Fruit fly (Drosophila melanogaster): ENCODE measurements around the gene Mettl3.

The Mettl3 gene

DNA sequence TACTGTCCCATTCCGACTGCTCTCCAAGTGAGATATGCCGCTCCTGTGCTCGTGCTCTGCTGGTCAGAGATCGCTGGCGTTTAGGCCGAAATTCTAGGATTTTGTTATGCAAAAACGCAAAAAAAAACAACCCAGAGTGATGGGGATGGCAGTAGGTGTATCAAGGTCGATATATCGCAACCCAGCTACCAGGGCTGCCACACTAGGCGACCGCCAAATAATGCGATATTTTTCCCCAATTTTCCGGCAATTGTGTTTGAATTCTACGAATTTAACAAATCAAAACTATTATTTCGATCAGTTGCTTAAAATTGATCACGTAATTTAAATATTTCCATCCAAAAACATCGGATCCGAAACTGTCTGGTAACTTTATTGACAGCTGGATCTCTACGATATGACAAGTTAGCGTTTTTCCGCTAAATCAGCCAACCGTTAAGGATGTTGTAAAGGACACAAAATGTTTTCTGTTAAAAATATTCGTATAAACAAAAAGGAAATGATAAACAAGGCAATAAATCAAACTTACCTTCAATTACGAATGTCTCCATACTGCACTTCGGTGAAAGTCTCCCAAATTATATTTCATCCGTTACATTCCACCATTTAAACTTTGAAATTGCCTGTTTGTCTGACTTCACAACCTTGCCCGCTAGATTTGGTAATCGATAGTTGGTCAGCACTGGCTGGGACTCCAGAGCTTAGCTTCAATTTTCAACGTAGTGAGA, 5.7 kb downstream of the Mettl3 start, which contains the start of gene spas (continued):
- peak; percentile 91 for TF ChIP-seq CG9932 (GFP tag; IDR thresholded peaks at IDR 0.05)
- TF ChIP-seq Nf-YC (tag; optimal IDR thresholded peaks at IDR 0.05), result no peak
- no peak for TF ChIP-seq wek (GFP tag; optimal IDR thresholded peaks at IDR 0.05)
- TF ChIP-seq crc (GFP tag; optimal IDR thresholded peaks at IDR 0.05), result peak; percentile 16
- TF ChIP-seq CG8281 (tag; optimal IDR thresholded peaks at IDR 0.05), result peak; percentile 24
- peak; percentile 94 for TF ChIP-seq hbn (GFP tag; IDR thresholded peaks at IDR 0.05; ENCODE audit: partially characterized antibody)
- peak; percentile 30 for TF ChIP-seq maf-S (GFP tag; optimal IDR thresholded peaks at IDR 0.05)
- no peak for TF ChIP-seq CG11696 (GFP tag; IDR thresholded peaks at IDR 0.05)
- TF ChIP-seq Elba2 (GFP tag; optimal IDR thresholded peaks at IDR 0.05), result no peak
- TF ChIP-seq Hr78 (GFP tag; optimal IDR thresholded peaks at IDR 0.05), result no peak
- TF ChIP-seq Sox102F (GFP tag; optimal IDR thresholded peaks at IDR 0.05), result no peak
- TF ChIP-seq ase (GFP tag; IDR thresholded peaks at IDR 0.05), result peak; percentile 53; the same call in 1 of the 3 replicates
- no peak for TF ChIP-seq so (GFP tag; IDR thresholded peaks at IDR 0.05)
- peak; percentile 86 for TF ChIP-seq CG17361 (GFP tag; IDR thresholded peaks at IDR 0.05)
- TF ChIP-seq rib (GFP tag; IDR thresholded peaks at IDR 0.05), result peak; percentile 79
- TF ChIP-seq CoRest (tag; optimal IDR thresholded peaks at IDR 0.05), result peak; percentile 81
- no peak for TF ChIP-seq disco-r (GFP tag; optimal IDR thresholded peaks at IDR 0.05)
- TF ChIP-seq HHEX (GFP tag; optimal IDR thresholded peaks at IDR 0.05), result peak; percentile 44
- TF ChIP-seq klu (GFP tag; IDR thresholded peaks at IDR 0.05), result peak; percentile 60; the same call in 1 of the 2 replicates
- TF ChIP-seq CG32767 (GFP tag; IDR thresholded peaks at IDR 0.05), result no peak; the same call in 1 of the 2 replicates
- peak in 1 of 2 experiments; percentile 66 for TF ChIP-seq bsh (GFP tag; optimal IDR thresholded peaks at IDR 0.05)
- peak; percentile 79; the same call in 1 of the 2 replicates for TF ChIP-seq tna (GFP tag; IDR thresholded peaks at IDR 0.05; ENCODE audit: partially characterized antibody)
- peak; percentile 67 for TF ChIP-seq HmgZ (tag; optimal IDR thresholded peaks at IDR 0.05)
- peak; percentile 22 for TF ChIP-seq CG5245 (GFP tag; optimal IDR thresholded peaks at IDR 0.05)
- TF ChIP-seq D19B (GFP tag; optimal IDR thresholded peaks at IDR 0.05), result peak; percentile 7
- TF ChIP-seq Blimp-1 (GFP tag; optimal IDR thresholded peaks at IDR 0.05), result no peak
- peak; percentile 78 for TF ChIP-seq Dip3 (GFP tag; optimal IDR thresholded peaks at IDR 0.05)
- peak; percentile 49 for TF ChIP-seq CG17359 (tag; optimal IDR thresholded peaks at IDR 0.05)
- TF ChIP-seq danr (GFP tag; IDR thresholded peaks at IDR 0.05), result peak; percentile 50; the same call in 1 of the 2 replicates
- TF ChIP-seq CG2678 (tag; optimal IDR thresholded peaks at IDR 0.05), result peak; percentile 63
- TF ChIP-seq CG33557 (GFP tag; optimal IDR thresholded peaks at IDR 0.05), result peak; percentile 24
- TF ChIP-seq TFAM (GFP tag; optimal IDR thresholded peaks at IDR 0.05), result no peak
- peak; percentile 46 for TF ChIP-seq PHDP (tag; optimal IDR thresholded peaks at IDR 0.05)
- TF ChIP-seq Bteb2 (GFP tag; optimal IDR thresholded peaks at IDR 0.05), result peak; percentile 20
- peak; percentile 45; the same call in 1 of the 2 replicates for TF ChIP-seq CG5953 (GFP tag; IDR thresholded peaks at IDR 0.05)
- TF ChIP-seq exex (tag; optimal IDR thresholded peaks at IDR 0.05), result peak; percentile 0
- peak; percentile 25 for TF ChIP-seq tup (GFP tag; optimal IDR thresholded peaks at IDR 0.05)
- TF ChIP-seq CG1529 (GFP tag; optimal IDR thresholded peaks at IDR 0.05), result peak; percentile 15
- peak; percentile 84 for TF ChIP-seq trem (tag; optimal IDR thresholded peaks at IDR 0.05)
- TF ChIP-seq Ssrp (tag; optimal IDR thresholded peaks at IDR 0.05), result peak; percentile 57
- peak; percentile 77 for TF ChIP-seq shn (GFP tag; optimal IDR thresholded peaks at IDR 0.05)
- TF ChIP-seq CG1024 (GFP tag; IDR thresholded peaks at IDR 0.05), result peak; percentile 53
- TF ChIP-seq CG9609 (GFP tag; optimal IDR thresholded peaks at IDR 0.05), result peak; percentile 81
- no peak for TF ChIP-seq insv (GFP tag; optimal IDR thresholded peaks at IDR 0.05)
- TF ChIP-seq kni (GFP tag; optimal IDR thresholded peaks at IDR 0.05), result peak; percentile 28
- TF ChIP-seq CG17829 (tag; optimal IDR thresholded peaks at IDR 0.05), result peak; percentile 62
- TF ChIP-seq CG1233 (GFP tag; optimal IDR thresholded peaks at IDR 0.05), result peak; percentile 48
- peak; percentile 46 for TF ChIP-seq Fer3 (tag; optimal IDR thresholded peaks at IDR 0.05)

Measured in whole organism, embryonic.